Fruit fly (Drosophila melanogaster) ovary, adult (tissue): Measurements from ENCODE around the gene CG17744.

ENCODE experiments used
- CG17801 ChIP-seq: fragments of 200-800 bp; optimal IDR thresholded peaks from 2 replicates; lab custom pipeline; 2019; ENCODE audit warnings: missing biosample characterization, mild to moderate bottlenecking, missing genetic modification characterization, moderate library complexity; ENCODE audit not compliant: partially characterized antibody

Gene CG17744

dm6 chr3L:6999993-7000392, 26.6 kb downstream of the CG17744 start:
- TF ChIP-seq CG17801 (GFP tag; lab: Kevin White, UChicago), result no peak

dm6 chr3L:6998692-6999091, 27.9 kb downstream of the CG17744 start, which contains the start of gene Mp:
TSS of gene Mp (plus strand) at chr3L:6998843.
- TF ChIP-seq CG17801 (GFP tag; lab: Kevin White, UChicago), result no peak

dm6 chr3L:6997410-6997809, 29.2 kb downstream of the CG17744 start:
- no peak for TF ChIP-seq CG17801 (GFP tag; lab: Kevin White, UChicago)

dm6 chr3L:6996907-6997306, 29.7 kb downstream of the CG17744 start:
- no peak for TF ChIP-seq CG17801 (GFP tag; lab: Kevin White, UChicago)

dm6 chr3L:6995364-6995749, 31.2 kb downstream of the CG17744 start:
- TF ChIP-seq CG17801 (GFP tag; lab: Kevin White, UChicago), result no peak

dm6 chr3L:6993350-6993749, 33.2 kb downstream of the CG17744 start:
- TF ChIP-seq CG17801 (GFP tag; lab: Kevin White, UChicago), result no peak

dm6 chr3L:6990288-6990687, 36.3 kb downstream of the CG17744 start, which contains the start of gene bin:
TSS of gene bin (plus strand) at chr3L:6990622.
- TF ChIP-seq CG17801 (GFP tag; lab: Kevin White, UChicago), result no peak

- no peak for TF ChIP-seq CG17801 (GFP tag; lab: Kevin White, UChicago)
Measured at dm6 chr3L:6988942-6989569, 37.5 kb downstream of the CG17744 start.

dm6 chr3L:6984486-6984885, 42.1 kb downstream of the CG17744 start, which contains the start of the genes CG32388 and CG43439:
TSS of gene CG32388 (minus strand) at chr3L:6984586.
TSS of gene CG43439 (minus strand) at chr3L:6984586.
- no peak for TF ChIP-seq CG17801 (GFP tag; lab: Kevin White, UChicago)

- no peak for TF ChIP-seq CG17801 (GFP tag; lab: Kevin White, UChicago)
Measured at dm6 chr3L:6981823-6982222, 44.8 kb downstream of the CG17744 start.

- no peak for TF ChIP-seq CG17801 (GFP tag; lab: Kevin White, UChicago)
Measured at dm6 chr3L:6981109-6981741, 45.4 kb downstream of the CG17744 start.

dm6 chr3L:6980553-6980952, 46.0 kb downstream of the CG17744 start:
- TF ChIP-seq CG17801 (GFP tag; lab: Kevin White, UChicago), result no peak

- TF ChIP-seq CG17801 (GFP tag; lab: Kevin White, UChicago), result peak; percentile 49
Measured at dm6 chr3L:6979387-6980249, 47.0 kb downstream of the CG17744 start, which contains the start of gene Galphai. TSS of gene Galphai (minus strand) at chr3L:6980044.

dm6 chr3L:6978757-6979386, 47.7 kb downstream of the CG17744 start:
- no peak for TF ChIP-seq CG17801 (GFP tag; lab: Kevin White, UChicago)
